Fruit fly (Drosophila melanogaster) whole organism, pupa: Measurements from ENCODE around the gene mil.
"Not testable (repeated sequence)": the region's sequence is repeated elsewhere in the genome, so short reads cannot be mapped to it uniquely, and the experiment has no call there.

Experiments
- CG12605 ChIP-seq: fragments of 200-800 bp; sonication (Bioruptor generic); IDR thresholded peaks from 2 replicates; pipeline ENCODE4 v1.3.6; 2022; ENCODE audit warnings: missing biosample characterization, missing genetic modification characterization
- CG13204 ChIP-seq: fragments of 200-800 bp; sonication (Bioruptor generic); optimal IDR thresholded peaks from 2 replicates; lab custom pipeline; 2018; ENCODE audit warnings: missing biosample characterization, mild to moderate bottlenecking, missing genetic modification characterization, moderate library complexity
- CG14655 ChIP-seq: fragments of 200-800 bp; sonication (Bioruptor generic); optimal IDR thresholded peaks from 3 replicates; lab custom pipeline; 2017; ENCODE audit warnings: mild to moderate bottlenecking, missing biosample characterization, missing genetic modification reagents, missing genetic modification characterization
- CG15710 ChIP-seq: fragments of 200-800 bp; sonication (Bioruptor generic); optimal IDR thresholded peaks from 2 replicates; lab custom pipeline; 2018; ENCODE audit warnings: missing biosample characterization, mild to moderate bottlenecking, missing genetic modification characterization, moderate library complexity
- CG4496 ChIP-seq: fragments of 200-800 bp; sonication (Bioruptor generic); IDR thresholded peaks from 3 replicates; pipeline ENCODE4 v1.3.6; 2022; ENCODE audit warnings: missing biosample characterization, missing genetic modification characterization
- CG9948 ChIP-seq: fragments of 200-800 bp; sonication (Bioruptor generic); optimal IDR thresholded peaks from 2 replicates; lab custom pipeline; 2018; ENCODE audit warnings: missing biosample characterization, mild to moderate bottlenecking, missing genetic modification characterization, moderate library complexity
- EcR ChIP-seq: fragments of 200-800 bp; sonication (Bioruptor generic); optimal IDR thresholded peaks from 3 replicates; lab custom pipeline; 2019; ENCODE audit warnings: missing biosample characterization, missing genetic modification characterization, mild to moderate bottlenecking, moderate library complexity, missing genetic modification reagents
- Snoo ChIP-seq: fragments of 200-800 bp; sonication (Bioruptor generic); optimal IDR thresholded peaks from 3 replicates; lab custom pipeline; 2017; ENCODE audit warnings: missing biosample characterization, mild to moderate bottlenecking, missing genetic modification characterization, inconsistent platforms
- fd96Ca ChIP-seq: fragments of 200-800 bp; sonication (Bioruptor generic); IDR thresholded peaks from 3 replicates; pipeline ENCODE4 v1.3.6; 2022; ENCODE audit warnings: missing biosample characterization, missing genetic modification characterization

DNA sequence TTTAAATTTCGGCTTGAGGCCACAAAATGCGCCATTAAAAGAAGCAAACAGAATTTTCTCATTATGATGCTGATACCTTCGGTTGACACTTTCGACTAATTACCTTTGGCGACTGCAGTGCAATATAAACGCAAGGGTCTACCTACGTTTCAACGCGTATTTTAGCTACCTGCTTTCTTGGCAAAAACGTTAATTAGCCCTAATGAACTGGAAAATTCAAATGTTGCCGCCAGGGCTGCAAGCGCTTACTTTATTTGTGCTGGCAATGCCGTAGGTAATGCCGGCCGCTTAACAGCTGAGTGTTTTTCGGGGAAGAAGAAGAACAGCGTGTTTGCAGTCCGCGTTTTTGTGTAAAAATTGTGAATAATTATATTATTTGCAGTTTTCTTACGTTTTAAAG lies 48.2 kb downstream of the mil start, which contains the start of gene CG31253:
- TF ChIP-seq CG4496 (GFP tag; lab: Robert Waterston, UW); CG14655 (GFP tag; lab: Kevin White, UChicago); CG9948 (tag; lab: Kevin White, UChicago); fd96Ca (GFP tag; lab: Robert Waterston, UW); EcR (GFP tag; lab: Kevin White, UChicago); CG13204; Snoo (tag; lab: Kevin White, UChicago); CG12605 (GFP tag; lab: Robert Waterston, UW); CG15710: not testable (repeated sequence)
